Worm (Caenorhabditis elegans) whole organism, L1 larva: ENCODE measurements around the gene cutl-2.

ENCODE experiments used
- C04F5.9 ChIP-seq: sonication (generic microtip); optimal IDR thresholded peaks from 2 replicates; lab custom pipeline; 2016; ENCODE audit warnings: missing genetic modification characterization, missing compliant biosample characterization
- C16A3.4 ChIP-seq: fragments of 150-350 bp; optimal IDR thresholded peaks from 2 replicates; lab custom pipeline; 2014; ENCODE audit warnings: missing biosample characterization, missing genetic modification characterization
- C34B4.2 ChIP-seq: sonication (generic microtip); optimal IDR thresholded peaks from 2 replicates; lab custom pipeline; 2017; ENCODE audit warnings: mild to moderate bottlenecking, missing genetic modification characterization, missing compliant biosample characterization
- alr-1 ChIP-seq: fragments of 200-800 bp; sonication (Bioruptor generic); optimal IDR thresholded peaks from 2 replicates; lab custom pipeline; 2018; ENCODE audit warnings: borderline replicate concordance, mild to moderate bottlenecking, missing genetic modification characterization, missing compliant biosample characterization
- aly-2 ChIP-seq: fragments of 150-350 bp; optimal IDR thresholded peaks from 2 replicates; lab custom pipeline; 2014; ENCODE audit warnings: missing biosample characterization, missing genetic modification characterization
- blmp-1 ChIP-seq: fragments of 150-350 bp; optimal IDR thresholded peaks from 2 replicates; lab custom pipeline; 2014; ENCODE audit warnings: missing biosample characterization, missing genetic modification characterization
- ceh-63 ChIP-seq: fragments of 200-800 bp; sonication (Bioruptor generic); optimal IDR thresholded peaks from 2 replicates; lab custom pipeline; 2018; ENCODE audit warnings: mild to moderate bottlenecking, missing genetic modification characterization, missing compliant biosample characterization
- ceh-88 ChIP-seq: fragments of 200-800 bp; sonication (Bioruptor generic); IDR thresholded peaks from 2 replicates; pipeline ENCODE4 v1.3.6; 2022; ENCODE audit warnings: missing genetic modification characterization, missing compliant biosample characterization
- ceh-90 ChIP-seq: sonication (generic microtip); optimal IDR thresholded peaks from 2 replicates; lab custom pipeline; 2016; ENCODE audit warnings: missing genetic modification characterization, missing compliant biosample characterization
- ces-1 ChIP-seq: fragments of 150-350 bp; optimal IDR thresholded peaks from 2 replicates; lab custom pipeline; 2014; ENCODE audit warnings: missing biosample characterization, missing genetic modification reagents, missing genetic modification characterization
- dpl-1 ChIP-seq, 3 experiments: fragments of 150-350 bp in 2 of 3; sonication (generic microtip) in 1 of 3; optimal IDR thresholded peaks; 2 replicates each; lab custom pipeline; 2014 to 2017; ENCODE audit warnings: missing biosample characterization in 3 of 3, missing genetic modification characterization in 3 of 3, missing genetic modification reagents in 3 of 3
- dsc-1 ChIP-seq: sonication (generic microtip); optimal IDR thresholded peaks from 2 replicates; lab custom pipeline; 2016; ENCODE audit warnings: mild to moderate bottlenecking, missing genetic modification characterization, missing compliant biosample characterization
- efl-1 ChIP-seq, 4 experiments: fragments of 150-350 bp; optimal IDR thresholded peaks in 3 of 4; peaks in 1 of 4; 1 replicate in 1 of 4; 2 replicates in 3 of 4; lab custom pipeline; 2014; ENCODE audit warnings: missing biosample characterization in 2 of 4, missing genetic modification characterization in 2 of 4, missing genetic modification reagents in 2 of 4
- egl-13 ChIP-seq: sonication (generic microtip); optimal IDR thresholded peaks from 2 replicates; lab custom pipeline; 2016; ENCODE audit warnings: missing genotype, missing genetic modification reagents, missing genetic modification characterization, missing compliant biosample characterization
- elt-2 ChIP-seq: sonication (generic microtip); optimal IDR thresholded peaks from 2 replicates; lab custom pipeline; 2016; ENCODE audit warnings: missing genetic modification characterization, mild to moderate bottlenecking, inconsistent platforms, missing compliant biosample characterization, missing genetic modification reagents
- elt-3 ChIP-seq, 6 experiments: fragments of 150-350 bp in 1 of 6; sonication (generic microtip); optimal IDR thresholded peaks; 2 replicates each; lab custom pipeline; 2017 to 2018; ENCODE audit warnings: missing biosample characterization in 6 of 6, missing genetic modification characterization in 6 of 6, inconsistent platforms in 1 of 6
- ets-5 ChIP-seq: fragments of 200-800 bp; sonication (Bioruptor generic); IDR thresholded peaks from 2 replicates; pipeline ENCODE4 v1.3.6; 2022; ENCODE audit warnings: missing genetic modification characterization, missing compliant biosample characterization
- fkh-10 ChIP-seq: sonication (generic microtip); optimal IDR thresholded peaks from 2 replicates; lab custom pipeline; 2017; ENCODE audit warnings: missing biosample characterization, missing genetic modification reagents, missing genetic modification characterization
- fkh-4 ChIP-seq: sonication (generic microtip); optimal IDR thresholded peaks from 2 replicates; lab custom pipeline; 2016; ENCODE audit warnings: missing compliant biosample characterization, missing genetic modification characterization, borderline replicate concordance
- fkh-8 ChIP-seq: sonication (generic microtip); optimal IDR thresholded peaks from 2 replicates; lab custom pipeline; 2016; ENCODE audit warnings: mild to moderate bottlenecking, missing genetic modification characterization, missing compliant biosample characterization
- fos-1 ChIP-seq: fragments of 150-350 bp; optimal IDR thresholded peaks from 2 replicates; lab custom pipeline; 2014; ENCODE audit warnings: missing biosample characterization, missing genetic modification characterization
- hlh-17 ChIP-seq: fragments of 200-800 bp; sonication (Bioruptor generic); optimal IDR thresholded peaks from 2 replicates; lab custom pipeline; 2018; ENCODE audit warnings: missing genetic modification characterization, mild to moderate bottlenecking, missing compliant biosample characterization, moderate library complexity, borderline replicate concordance
- hlh-4 ChIP-seq: sonication (generic microtip); optimal IDR thresholded peaks from 2 replicates; lab custom pipeline; 2016; ENCODE audit warnings: mild to moderate bottlenecking, missing genetic modification characterization, missing compliant biosample characterization
- hpl-2 ChIP-seq: fragments of 150-350 bp; optimal IDR thresholded peaks from 2 replicates; lab custom pipeline; 2014; ENCODE audit warnings: missing biosample characterization, missing genetic modification reagents, missing genetic modification characterization
- isw-1 ChIP-seq: fragments of 200-800 bp; sonication (Bioruptor generic); IDR thresholded peaks from 2 replicates; pipeline ENCODE4 v1.3.6; 2022; ENCODE audit warnings: missing genetic modification characterization, missing compliant biosample characterization
- jun-1 ChIP-seq: fragments of 150-350 bp; optimal IDR thresholded peaks from 2 replicates; lab custom pipeline; 2014; ENCODE audit warnings: missing biosample characterization, missing genetic modification reagents, missing genetic modification characterization
- lin-13 ChIP-seq: fragments of 150-350 bp; optimal IDR thresholded peaks from 2 replicates; lab custom pipeline; 2014; ENCODE audit warnings: missing biosample characterization, missing genetic modification reagents, missing genetic modification characterization
- lin-15B ChIP-seq: fragments of 150-350 bp; sonication (generic microtip); optimal IDR thresholded peaks from 3 replicates; lab custom pipeline; 2014; ENCODE audit warnings: missing biosample characterization, missing genetic modification characterization
- lin-35 ChIP-seq, 2 experiments: fragments of 150-350 bp; optimal IDR thresholded peaks; 2 replicates each; lab custom pipeline; 2014; ENCODE audit warnings: missing biosample characterization in 2 of 2, missing genetic modification characterization in 2 of 2, missing genetic modification reagents in 2 of 2
- lin-39 ChIP-seq: fragments of 150-350 bp; optimal IDR thresholded peaks from 2 replicates; lab custom pipeline; 2014; ENCODE audit warnings: missing biosample characterization, missing genetic modification reagents, missing genetic modification characterization
- lir-3 ChIP-seq: sonication (generic microtip); optimal IDR thresholded peaks from 2 replicates; lab custom pipeline; 2016; ENCODE audit warnings: mild to moderate bottlenecking, missing genetic modification characterization, moderate library complexity, missing compliant biosample characterization; ENCODE audit not compliant: poor library complexity
- mef-2 ChIP-seq: fragments of 150-350 bp; optimal IDR thresholded peaks from 2 replicates; lab custom pipeline; 2014; ENCODE audit warnings: missing biosample characterization, missing genetic modification characterization
- mep-1 ChIP-seq: fragments of 150-350 bp; optimal IDR thresholded peaks from 2 replicates; lab custom pipeline; 2014; ENCODE audit warnings: missing biosample characterization, missing genetic modification characterization
- nhr-11 ChIP-seq: fragments of 150-350 bp; optimal IDR thresholded peaks from 2 replicates; lab custom pipeline; 2014; ENCODE audit warnings: missing biosample characterization, missing genetic modification characterization
- nhr-237 ChIP-seq: fragments of 150-350 bp; optimal IDR thresholded peaks from 2 replicates; lab custom pipeline; 2014; ENCODE audit warnings: missing biosample characterization, missing genetic modification characterization
- nhr-28 ChIP-seq: fragments of 150-350 bp; optimal IDR thresholded peaks from 2 replicates; lab custom pipeline; 2014; ENCODE audit warnings: missing biosample characterization, missing genetic modification characterization
- nhr-47 ChIP-seq: sonication (generic microtip); optimal IDR thresholded peaks from 2 replicates; lab custom pipeline; 2016; ENCODE audit warnings: mild to moderate bottlenecking, missing genetic modification characterization, moderate library complexity, missing compliant biosample characterization
- nhr-77 ChIP-seq: fragments of 150-350 bp; optimal IDR thresholded peaks from 2 replicates; lab custom pipeline; 2014; ENCODE audit warnings: missing biosample characterization, missing genetic modification characterization
- nhr-85 ChIP-seq: sonication (generic microtip); peaks from one replicate; lab custom pipeline; 2016; ENCODE audit warnings: missing genetic modification characterization, inconsistent platforms, missing compliant biosample characterization
- nhr-90 ChIP-seq: sonication (generic microtip); optimal IDR thresholded peaks from 2 replicates; lab custom pipeline; 2016; ENCODE audit warnings: mild to moderate bottlenecking, missing genetic modification characterization, missing compliant biosample characterization; ENCODE audit not compliant: poor library complexity
- pax-3 ChIP-seq: fragments of 200-800 bp; sonication (Bioruptor generic); optimal IDR thresholded peaks from 2 replicates; lab custom pipeline; 2018; ENCODE audit warnings: mild to moderate bottlenecking, missing genetic modification characterization, moderate library complexity, missing compliant biosample characterization
- skn-1 ChIP-seq: fragments of 150-350 bp; optimal IDR thresholded peaks from 2 replicates; lab custom pipeline; 2014; ENCODE audit warnings: missing biosample characterization, missing genetic modification characterization
- snpc-4 ChIP-seq: fragments of 150-350 bp; optimal IDR thresholded peaks from 2 replicates; lab custom pipeline; 2014; ENCODE audit warnings: missing biosample characterization, missing genetic modification characterization
- snu-23 ChIP-seq: sonication (generic microtip); optimal IDR thresholded peaks from 2 replicates; lab custom pipeline; 2016; ENCODE audit warnings: missing genetic modification characterization, missing compliant biosample characterization
- sox-4 ChIP-seq: sonication (generic microtip); optimal IDR thresholded peaks from 2 replicates; lab custom pipeline; 2016; ENCODE audit warnings: missing genetic modification characterization, missing compliant biosample characterization
- sptf-1 ChIP-seq: fragments of 150-350 bp; optimal IDR thresholded peaks from 2 replicates; lab custom pipeline; 2014; ENCODE audit warnings: missing biosample characterization, missing genetic modification characterization
- sup-37 ChIP-seq: fragments of 200-800 bp; sonication (Bioruptor generic); optimal IDR thresholded peaks from 2 replicates; lab custom pipeline; 2018; ENCODE audit warnings: mild to moderate bottlenecking, missing genetic modification characterization, missing compliant biosample characterization
- tbx-2 ChIP-seq: sonication (generic microtip); optimal IDR thresholded peaks from 2 replicates; lab custom pipeline; 2016; ENCODE audit warnings: missing genetic modification characterization, missing compliant biosample characterization
- tlp-1 ChIP-seq: fragments of 150-350 bp; optimal IDR thresholded peaks from 2 replicates; lab custom pipeline; 2014; ENCODE audit warnings: missing biosample characterization, missing genetic modification characterization
- unc-86 ChIP-seq: sonication (generic microtip); optimal IDR thresholded peaks from 2 replicates; lab custom pipeline; 2016; ENCODE audit warnings: missing genetic modification characterization, missing compliant biosample characterization
- vab-15 ChIP-seq: sonication (generic microtip); optimal IDR thresholded peaks from 2 replicates; lab custom pipeline; 2017; ENCODE audit warnings: missing genotype, mild to moderate bottlenecking, missing genetic modification characterization, missing compliant biosample characterization
- zip-4 ChIP-seq: fragments of 200-800 bp; sonication (Bioruptor generic); optimal IDR thresholded peaks from 2 replicates; lab custom pipeline; 2018; ENCODE audit warnings: mild to moderate bottlenecking, missing genetic modification characterization, moderate library complexity, missing compliant biosample characterization
- ztf-11 ChIP-seq, 2 experiments: sonication (generic microtip); optimal IDR thresholded peaks; 2 replicates each; lab custom pipeline; 2016 to 2017; ENCODE audit warnings: missing genetic modification characterization in 2 of 2, missing biosample characterization in 1 of 2, missing compliant biosample characterization in 1 of 2

The cutl-2 gene

DNA sequence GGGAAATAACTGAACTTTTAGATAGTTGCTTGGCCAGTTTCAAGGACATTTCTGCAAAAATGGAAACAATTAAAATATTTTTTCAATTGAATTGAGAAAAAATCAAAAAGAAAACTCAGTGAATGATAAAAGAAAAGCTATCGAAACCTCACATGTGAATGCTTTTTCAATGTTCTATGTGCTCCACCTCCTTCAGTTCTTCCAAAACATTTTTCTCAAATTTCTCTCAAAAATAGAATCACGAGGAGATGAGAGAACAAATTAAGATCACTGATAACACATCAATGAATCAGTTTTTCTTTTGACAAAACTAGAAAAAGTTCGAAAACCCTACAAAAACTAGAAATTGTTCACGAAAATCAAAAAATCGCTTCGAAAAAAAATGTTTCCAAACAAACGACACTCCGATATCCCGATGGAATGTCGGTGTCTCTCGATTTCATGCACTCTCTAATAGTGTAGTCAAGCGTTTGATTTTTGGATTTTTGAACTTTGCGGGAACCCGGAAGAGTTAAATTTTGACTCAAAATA is 37.7 kb downstream of the cutl-2 start, which contains the start of gene ZK1320.9:
TSS of gene ZK1320.9 (minus strand) at position 51 of the 531 bp plus-strand sequence.
- no peak for TF ChIP-seq nhr-47 (tag; lab: Kevin White, UChicago)
- TF ChIP-seq dpl-1 (GFP tag; optimal IDR thresholded peaks at IDR 0.05; lab: Kevin White, UChicago), result peak; percentile 33 to 59 (median 48)
- TF ChIP-seq nhr-237, result peak; percentile 0
- TF ChIP-seq ceh-88, result no peak
- no peak for TF ChIP-seq fos-1 (tag; lab: Kevin White, UChicago)
- no peak for TF ChIP-seq ztf-11 (tag; optimal IDR thresholded peaks at IDR 0.05; lab: Kevin White, UChicago)
- no peak for TF ChIP-seq lin-13 (GFP tag; lab: Kevin White, UChicago)
- TF ChIP-seq pax-3 (tag; lab: Kevin White, UChicago), result no peak
- TF ChIP-seq C16A3.4 (tag; lab: Kevin White, UChicago), result no peak
- peak; percentile 67 for TF ChIP-seq mep-1 (tag; lab: Kevin White, UChicago)
- TF ChIP-seq nhr-85 (tag; lab: Kevin White, UChicago), result no peak
- TF ChIP-seq ceh-63 (GFP tag; lab: Kevin White, UChicago), result no peak
- TF ChIP-seq mef-2 (tag; lab: Kevin White, UChicago), result no peak
- no peak for TF ChIP-seq C04F5.9
- no peak for TF ChIP-seq hlh-4 (tag; lab: Kevin White, UChicago)
- no peak for TF ChIP-seq ces-1
- no peak for TF ChIP-seq nhr-28 (tag; lab: Kevin White, UChicago)
- no peak for TF ChIP-seq unc-86
- no peak for TF ChIP-seq vab-15 (tag; lab: Kevin White, UChicago)
- peak; percentile 7 for TF ChIP-seq lin-15B
- TF ChIP-seq hpl-2, result no peak
- TF ChIP-seq snu-23, result peak; percentile 44
- no peak for TF ChIP-seq C34B4.2 (tag; lab: Kevin White, UChicago)
- TF ChIP-seq blmp-1, result peak; percentile 10
- TF ChIP-seq skn-1, result peak; percentile 30
- no peak for TF ChIP-seq fkh-4 (tag; lab: Kevin White, UChicago)
- TF ChIP-seq elt-2 (tag; lab: Kevin White, UChicago), result no peak
- TF ChIP-seq fkh-8 (tag; lab: Kevin White, UChicago), result no peak
- no peak for TF ChIP-seq snpc-4 (tag; lab: Kevin White, UChicago)
- TF ChIP-seq nhr-11 (tag; lab: Kevin White, UChicago), result peak; percentile 3
- TF ChIP-seq isw-1 (GFP tag; lab: Robert Waterston, UW), result no peak
- TF ChIP-seq lir-3, result no peak
- no peak for TF ChIP-seq nhr-90 (tag; lab: Kevin White, UChicago)
- no peak for TF ChIP-seq sox-4 (tag; lab: Kevin White, UChicago)
- TF ChIP-seq ceh-90 (tag; lab: Kevin White, UChicago), result no peak
- no peak for TF ChIP-seq tlp-1 (tag; lab: Kevin White, UChicago)
- TF ChIP-seq efl-1 (optimal IDR thresholded peaks at IDR 0.05; lab: Kevin White, UChicago), result peak; percentile 39 to 50
- peak; percentile 58 to 74 for TF ChIP-seq efl-1 (GFP tag; optimal IDR thresholded peaks at IDR 0.05 in 1 of 2; lab: Kevin White, UChicago)
- TF ChIP-seq alr-1 (tag; lab: Kevin White, UChicago), result no peak
- TF ChIP-seq sptf-1 (tag; lab: Kevin White, UChicago), result no peak
- TF ChIP-seq lin-35 (GFP tag; optimal IDR thresholded peaks at IDR 0.05; lab: Kevin White, UChicago), result peak; percentile 40 to 48
- no peak for TF ChIP-seq lin-39 (tag; lab: Kevin White, UChicago)
- no peak for TF ChIP-seq sup-37
- TF ChIP-seq ets-5, result no peak
- TF ChIP-seq jun-1, result no peak
- TF ChIP-seq dsc-1 (tag; lab: Kevin White, UChicago), result no peak
- TF ChIP-seq fkh-10 (GFP tag; lab: Kevin White, UChicago), result no peak
- no peak for TF ChIP-seq zip-4 (GFP tag; lab: Kevin White, UChicago)
- TF ChIP-seq elt-3 (tag; optimal IDR thresholded peaks at IDR 0.05; lab: Kevin White, UChicago), result no peak
- TF ChIP-seq nhr-77 (tag; lab: Kevin White, UChicago), result peak; percentile 62
- no peak for TF ChIP-seq aly-2 (tag; lab: Kevin White, UChicago)
- no peak for TF ChIP-seq egl-13
- TF ChIP-seq tbx-2, result no peak
- TF ChIP-seq hlh-17 (GFP tag; lab: Kevin White, UChicago), result no peak
